Worm (Caenorhabditis elegans) whole organism, L2 larva: Measurements from ENCODE around the gene F22E5.1.
A peak's percentile ranks its signal among the peaks of the same experiment; 100 is the strongest.

Experiments
- C34F6.9 ChIP-seq: fragments of 150-350 bp; optimal IDR thresholded peaks from 2 replicates; lab custom pipeline; 2014; ENCODE audit warnings: missing biosample characterization, missing genetic modification characterization
- F13H6.1 ChIP-seq: sonication (generic microtip); optimal IDR thresholded peaks from 2 replicates; lab custom pipeline; 2016; ENCODE audit warnings: missing genetic modification characterization, missing compliant biosample characterization
- Y55F3AM.14 ChIP-seq: fragments of 200-800 bp; sonication (Bioruptor generic); optimal IDR thresholded peaks from 2 replicates; lab custom pipeline; 2018; ENCODE audit warnings: mild to moderate bottlenecking, missing genetic modification characterization, missing compliant biosample characterization
- ZK546.5 ChIP-seq: sonication (generic microtip); optimal IDR thresholded peaks from 2 replicates; lab custom pipeline; 2017; ENCODE audit warnings: missing biosample characterization, missing genetic modification characterization
- ama-1 ChIP-seq: fragments of 150-350 bp; optimal IDR thresholded peaks from 2 replicates; lab custom pipeline; 2018; ENCODE audit warnings: inconsistent platforms
- blmp-1 ChIP-seq: sonication (generic microtip); optimal IDR thresholded peaks from 2 replicates; lab custom pipeline; 2017; ENCODE audit warnings: missing genetic modification characterization, mild to moderate bottlenecking, missing compliant biosample characterization, antibody characterized with exemption, moderate library complexity; ENCODE audit not compliant: insufficient read depth
- ceh-16 ChIP-seq: fragments of 150-350 bp; optimal IDR thresholded peaks from 2 replicates; lab custom pipeline; 2014; ENCODE audit warnings: missing biosample characterization, missing genetic modification characterization
- ceh-82 ChIP-seq: fragments of 150-350 bp; optimal IDR thresholded peaks from 2 replicates; lab custom pipeline; 2014; ENCODE audit warnings: missing biosample characterization, missing genetic modification characterization
- crh-2 ChIP-seq: sonication (generic microtip); optimal IDR thresholded peaks from 2 replicates; lab custom pipeline; 2017; ENCODE audit warnings: missing biosample characterization, missing genetic modification characterization
- dmd-4 ChIP-seq: sonication (generic microtip); optimal IDR thresholded peaks from 2 replicates; lab custom pipeline; 2017; ENCODE audit warnings: missing biosample characterization, missing genetic modification characterization
- egl-27 ChIP-seq: sonication (generic microtip); optimal IDR thresholded peaks from 3 replicates; lab custom pipeline; 2017; ENCODE audit warnings: missing biosample characterization, missing genetic modification reagents, missing genetic modification characterization
- elt-1 ChIP-seq: fragments of 150-350 bp; optimal IDR thresholded peaks from 2 replicates; lab custom pipeline; 2014; ENCODE audit warnings: missing biosample characterization, missing genetic modification characterization
- elt-3 ChIP-seq: sonication (generic microtip); optimal IDR thresholded peaks from 2 replicates; lab custom pipeline; 2017; ENCODE audit warnings: missing biosample characterization, missing genetic modification characterization
- gmeb-1 ChIP-seq: fragments of 150-350 bp; optimal IDR thresholded peaks from 2 replicates; lab custom pipeline; 2014; ENCODE audit warnings: missing biosample characterization, missing genetic modification characterization
- lin-11 ChIP-seq: fragments of 150-350 bp; sonication (generic microtip); optimal IDR thresholded peaks from 2 replicates; lab custom pipeline; 2014; ENCODE audit warnings: missing biosample characterization, missing genetic modification characterization, inconsistent platforms, mixed read lengths
- lin-13 ChIP-seq: fragments of 150-350 bp; optimal IDR thresholded peaks from 2 replicates; lab custom pipeline; 2014; ENCODE audit warnings: missing biosample characterization, missing genetic modification reagents, missing genetic modification characterization
- lsy-2 ChIP-seq, 2 experiments: fragments of 150-350 bp in 1 of 2; sonication (generic microtip) in 1 of 2; optimal IDR thresholded peaks; 2 replicates each; lab custom pipeline; 2014 to 2017; ENCODE audit warnings: missing biosample characterization in 2 of 2, missing genetic modification characterization in 2 of 2
- mab-5 ChIP-seq: fragments of 150-350 bp; optimal IDR thresholded peaks from 2 replicates; lab custom pipeline; 2014; ENCODE audit warnings: missing biosample characterization, missing genetic modification characterization
- mbf-1 ChIP-seq: sonication (generic microtip); optimal IDR thresholded peaks from 2 replicates; lab custom pipeline; 2017; ENCODE audit warnings: missing biosample characterization, missing genetic modification characterization
- mdl-1 ChIP-seq, 2 experiments: fragments of 150-350 bp in 1 of 2; sonication (generic microtip) in 1 of 2; optimal IDR thresholded peaks; 2 replicates each; lab custom pipeline; 2017; ENCODE audit warnings: missing biosample characterization in 2 of 2, missing genetic modification characterization in 2 of 2
- nhr-10 ChIP-seq: sonication (generic microtip); optimal IDR thresholded peaks from 2 replicates; lab custom pipeline; 2017; ENCODE audit warnings: missing biosample characterization, missing genetic modification characterization
- nhr-11 ChIP-seq: fragments of 150-350 bp; optimal IDR thresholded peaks from 2 replicates; lab custom pipeline; 2014; ENCODE audit warnings: missing biosample characterization, missing genetic modification characterization
- nhr-12 ChIP-seq: fragments of 150-350 bp; optimal IDR thresholded peaks from 2 replicates; lab custom pipeline; 2014; ENCODE audit warnings: missing biosample characterization, missing genetic modification characterization
- nhr-129 ChIP-seq: fragments of 150-350 bp; optimal IDR thresholded peaks from 2 replicates; lab custom pipeline; 2014; ENCODE audit warnings: missing biosample characterization, missing genetic modification characterization
- nhr-21 ChIP-seq: fragments of 150-350 bp; optimal IDR thresholded peaks from 2 replicates; lab custom pipeline; 2014; ENCODE audit warnings: missing biosample characterization, missing genetic modification characterization
- nhr-6 ChIP-seq: fragments of 150-350 bp; optimal IDR thresholded peaks from 2 replicates; lab custom pipeline; 2014; ENCODE audit warnings: missing biosample characterization, missing genetic modification characterization
- nhr-77 ChIP-seq: fragments of 150-350 bp; optimal IDR thresholded peaks from 2 replicates; lab custom pipeline; 2014; ENCODE audit warnings: missing biosample characterization, missing genetic modification characterization
- sem-4 ChIP-seq: fragments of 150-350 bp; optimal IDR thresholded peaks from 2 replicates; lab custom pipeline; 2014; ENCODE audit warnings: missing biosample characterization, missing genetic modification reagents, missing genetic modification characterization
- skn-1 ChIP-seq: sonication (generic microtip); optimal IDR thresholded peaks from 2 replicates; lab custom pipeline; 2017; ENCODE audit warnings: missing biosample characterization, missing genetic modification characterization
- sma-9 ChIP-seq, 2 experiments: fragments of 150-350 bp in 1 of 2; sonication (generic microtip) in 1 of 2; optimal IDR thresholded peaks; 2 replicates each; lab custom pipeline; 2014 to 2016; ENCODE audit warnings: missing genetic modification characterization in 2 of 2, mild to moderate bottlenecking in 1 of 2, missing biosample characterization in 1 of 2, missing compliant biosample characterization in 1 of 2, missing genetic modification reagents in 1 of 2, moderate library complexity in 1 of 2
- snpc-4 ChIP-seq: fragments of 150-350 bp; optimal IDR thresholded peaks from 2 replicates; lab custom pipeline; 2014; ENCODE audit warnings: missing biosample characterization, missing genetic modification characterization
- unc-55 ChIP-seq: fragments of 150-350 bp; sonication (generic microtip); optimal IDR thresholded peaks from 3 replicates; lab custom pipeline; 2014; ENCODE audit warnings: missing biosample characterization, missing genetic modification reagents, missing genetic modification characterization
- zag-1 ChIP-seq: fragments of 150-350 bp; optimal IDR thresholded peaks from 2 replicates; lab custom pipeline; 2014; ENCODE audit warnings: missing biosample characterization, missing genetic modification characterization
- ztf-1 ChIP-seq: fragments of 200-800 bp; sonication (Bioruptor generic); conservative IDR thresholded peaks from 2 replicates; pipeline ENCODE4 v1.3.6; 2022; ENCODE audit warnings: missing genetic modification characterization, missing compliant biosample characterization
- ztf-11 ChIP-seq: sonication (generic microtip); optimal IDR thresholded peaks from 2 replicates; lab custom pipeline; 2017; ENCODE audit warnings: missing biosample characterization, missing genetic modification characterization
- ztf-4 ChIP-seq: fragments of 150-350 bp; optimal IDR thresholded peaks from 2 replicates; lab custom pipeline; 2014; ENCODE audit warnings: missing biosample characterization, missing genetic modification characterization

Gene F22E5.1

ce11 chrII:2681118-2681517 is 7.5 kb downstream of the F22E5.1 start, which contains the start of gene F34D6.1:
Gene F34D6.1, minus strand, starts transcription at chrII:2681218.
- TF ChIP-seq dmd-4 (tag; lab: Kevin White, UChicago) (no peak), sem-4 (tag; lab: Kevin White, UChicago) (no peak), gmeb-1 (no peak), Y55F3AM.14 (no peak), nhr-12 (tag; lab: Kevin White, UChicago) (no peak), ZK546.5 (tag; lab: Kevin White, UChicago) (no peak), nhr-77 (tag; lab: Kevin White, UChicago) (no peak), ama-1 (lab: Kevin White, UChicago) (no peak)

ce11 chrII:2684208-2684607 is 10.6 kb downstream of the F22E5.1 start, which contains the start of gene ceh-87:
Gene ceh-87, minus strand, starts transcription at chrII:2684308.
- no peak for TF ChIP-seq elt-3
- TF ChIP-seq Y55F3AM.14 = no peak
- no peak for TF ChIP-seq nhr-11
- TF ChIP-seq sma-9 (GFP tag; optimal IDR thresholded peaks at IDR 0.05; lab: Kevin White, UChicago) = no peak
- TF ChIP-seq sma-9 (tag; optimal IDR thresholded peaks at IDR 0.05; lab: Kevin White, UChicago) = no peak
- TF ChIP-seq mab-5 (tag; lab: Kevin White, UChicago) = no peak
- TF ChIP-seq nhr-6 (tag; lab: Kevin White, UChicago) = no peak
- no peak for TF ChIP-seq crh-2 (tag; lab: Kevin White, UChicago)
- TF ChIP-seq ztf-4 (tag; lab: Kevin White, UChicago) = no peak
- TF ChIP-seq nhr-77 (tag; lab: Kevin White, UChicago) = no peak
- TF ChIP-seq ztf-11 = no peak
- TF ChIP-seq snpc-4 = no peak
- TF ChIP-seq elt-1 = no peak
- TF ChIP-seq egl-27 (tag; lab: Kevin White, UChicago) = no peak
- TF ChIP-seq ceh-82 (tag; lab: Kevin White, UChicago) = no peak
- no peak for TF ChIP-seq lsy-2 (tag; optimal IDR thresholded peaks at IDR 0.05; lab: Kevin White, UChicago)
- TF ChIP-seq zag-1 (tag; lab: Kevin White, UChicago) = no peak
- no peak for TF ChIP-seq lin-11 (tag; lab: Kevin White, UChicago)
- TF ChIP-seq nhr-129 = no peak

- TF ChIP-seq dmd-4 (tag; lab: Kevin White, UChicago) = no peak
- TF ChIP-seq ztf-4 (tag; lab: Kevin White, UChicago) = no peak
- no peak for TF ChIP-seq ztf-1 (GFP tag; lab: Robert Waterston, UW)
- TF ChIP-seq ceh-16 (tag; lab: Kevin White, UChicago) = no peak
- no peak for TF ChIP-seq egl-27 (tag; lab: Kevin White, UChicago)
- TF ChIP-seq mab-5 (tag; lab: Kevin White, UChicago) = no peak
- no peak for TF ChIP-seq nhr-10
- no peak for TF ChIP-seq ZK546.5 (tag; lab: Kevin White, UChicago)
- no peak for TF ChIP-seq nhr-77 (tag; lab: Kevin White, UChicago)
- TF ChIP-seq unc-55 (GFP tag; lab: Kevin White, UChicago) = no peak
- TF ChIP-seq mdl-1 (tag; optimal IDR thresholded peaks at IDR 0.05; lab: Kevin White, UChicago) = no peak
- TF ChIP-seq zag-1 (tag; lab: Kevin White, UChicago) = no peak
- TF ChIP-seq sem-4 (tag; lab: Kevin White, UChicago) = no peak
- no peak for TF ChIP-seq nhr-21 (tag; lab: Kevin White, UChicago)
- TF ChIP-seq mbf-1 (tag; lab: Kevin White, UChicago) = no peak
Observed at ce11 chrII:2684783-2685182, 11.2 kb downstream of the F22E5.1 start.

- TF ChIP-seq ZK546.5 (tag; lab: Kevin White, UChicago) (no peak), sma-9 (GFP tag; optimal IDR thresholded peaks at IDR 0.05; lab: Kevin White, UChicago) (peak; percentile 49), sma-9 (tag; optimal IDR thresholded peaks at IDR 0.05; lab: Kevin White, UChicago) (no peak), lin-13 (GFP tag; lab: Kevin White, UChicago) (peak; percentile 59), mbf-1 (tag; lab: Kevin White, UChicago) (no peak), sem-4 (tag; lab: Kevin White, UChicago) (peak; percentile 24), F13H6.1 (tag; lab: Kevin White, UChicago) (peak; percentile 44), blmp-1 (tag; lab: Kevin White, UChicago) (no peak), skn-1 (tag; lab: Kevin White, UChicago) (no peak), lsy-2 (tag; optimal IDR thresholded peaks at IDR 0.05; lab: Kevin White, UChicago) (peak in 1 of 2 experiments; percentile 28), C34F6.9 (tag; lab: Kevin White, UChicago) (peak; percentile 26)
Observed at ce11 chrII:2686985-2687675, 13.6 kb downstream of the F22E5.1 start, which contains the start of the genes sup-9 and nspf-1. Gene sup-9, minus strand, starts transcription at chrII:2687027. Gene nspf-1, plus strand, starts transcription at chrII:2687625.
